Fruit fly (Drosophila melanogaster): Measurements from ENCODE around the gene CG13857.

DNA sequence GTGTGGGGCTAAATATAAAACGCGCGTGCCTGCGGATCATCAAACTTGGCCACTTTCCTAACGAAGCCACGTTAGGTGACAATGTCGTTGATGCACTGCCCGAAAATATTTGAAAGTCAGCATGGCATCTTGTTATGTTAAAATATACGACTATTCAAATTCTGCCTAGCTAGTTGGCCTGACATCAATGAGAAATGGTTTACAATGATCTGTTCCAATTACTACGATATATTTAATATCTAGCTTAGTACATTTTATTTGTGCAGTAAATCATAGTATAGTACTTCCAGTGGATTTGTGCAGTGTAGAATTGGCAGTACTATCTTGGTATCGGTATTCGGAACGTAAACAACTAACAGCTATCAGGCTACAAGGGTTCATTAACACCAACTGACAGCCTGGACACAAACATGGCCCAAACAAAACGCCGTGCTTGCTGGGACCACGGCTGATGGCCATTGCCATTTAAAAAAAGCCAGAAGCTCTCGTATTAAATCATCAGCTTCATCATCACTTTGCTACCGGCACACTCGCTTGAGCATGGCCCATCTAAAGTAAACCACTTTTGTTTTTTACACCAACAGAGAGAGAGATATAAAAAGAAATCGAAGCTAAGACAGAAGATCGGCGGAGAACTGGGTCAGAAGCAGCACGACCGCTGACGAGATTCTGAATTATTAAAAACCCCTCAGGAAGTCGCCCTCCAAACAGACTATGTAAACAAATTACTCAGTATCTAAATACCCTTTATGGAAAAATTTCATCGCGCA is 1.7 kb upstream of the CG13857 start:
- TF ChIP-seq CG14711 (tag; optimal IDR thresholded peaks at IDR 0.05), result no peak
- TF ChIP-seq Mnt (GFP tag; optimal IDR thresholded peaks at IDR 0.05), result no peak
- TF ChIP-seq ovo (GFP tag; optimal IDR thresholded peaks at IDR 0.05), result no peak
- TF ChIP-seq CG7101 (tag; optimal IDR thresholded peaks at IDR 0.05), result no peak

Data from whole organism, adult.